Worm (Caenorhabditis elegans): ENCODE data around the gene clhm-1.

- no peak for TF ChIP-seq unc-62 (GFP tag; optimal IDR thresholded peaks at IDR 0.05)
- no peak for TF ChIP-seq nhr-10 (tag; optimal IDR thresholded peaks at IDR 0.05)
- TF ChIP-seq ama-1 (optimal IDR thresholded peaks at IDR 0.05): no peak
- TF ChIP-seq ceh-16 (tag; optimal IDR thresholded peaks at IDR 0.05): no peak
- TF ChIP-seq C34F6.9 (tag; optimal IDR thresholded peaks at IDR 0.05): no peak
- TF ChIP-seq skn-1 (tag; optimal IDR thresholded peaks at IDR 0.05): no peak
- TF ChIP-seq snpc-4 (tag; optimal IDR thresholded peaks at IDR 0.05): no peak
- no peak for TF ChIP-seq nhr-6 (tag; optimal IDR thresholded peaks at IDR 0.05)
- no peak for TF ChIP-seq sma-9 (GFP tag; optimal IDR thresholded peaks at IDR 0.05)
- TF ChIP-seq sma-9 (tag; optimal IDR thresholded peaks at IDR 0.05): no peak
Measured at ce11 chrII:6877881-6878280, 7.1 kb upstream of the clhm-1 start.

Measured in whole organism, L2 larva.